Worm (Caenorhabditis elegans): Measurements from ENCODE around the gene sas-5.

sas-5 gene

ce11 chrV:11610481-11610880 lies at the start of gene sas-5:
TSS of gene sas-5 (plus strand) at chrV:11610737.
- TF ChIP-seq ceh-39 (tag; optimal IDR thresholded peaks at IDR 0.05) (no peak), unc-39 (tag; optimal IDR thresholded peaks at IDR 0.05) (no peak), elt-3 (tag; optimal IDR thresholded peaks at IDR 0.05) (peak; percentile 12), flh-1 (GFP tag; optimal IDR thresholded peaks at IDR 0.05) (peak; percentile 75), lin-32 (GFP tag; optimal IDR thresholded peaks at IDR 0.05) (peak; percentile 48), mab-5 (tag; optimal IDR thresholded peaks at IDR 0.05) (peak; percentile 18), lin-13 (tag; optimal IDR thresholded peaks at IDR 0.05) (peak; percentile 6), ceh-43 (GFP tag; optimal IDR thresholded peaks at IDR 0.05) (no peak), unc-62 (GFP tag; optimal IDR thresholded peaks at IDR 0.05) (no peak), mls-2 (tag; optimal IDR thresholded peaks at IDR 0.05) (peak; percentile 89), nhr-76 (tag; optimal IDR thresholded peaks at IDR 0.05) (peak; percentile 19), sem-2 (GFP tag; optimal IDR thresholded peaks at IDR 0.05) (peak; percentile 51), lsy-2 (tag; optimal IDR thresholded peaks at IDR 0.05) (peak; percentile 73), tbx-8 (GFP tag; optimal IDR thresholded peaks at IDR 0.05) (peak; percentile 80), ceh-83 (GFP tag; optimal IDR thresholded peaks at IDR 0.05) (peak; percentile 81), ces-1 (GFP tag; optimal IDR thresholded peaks at IDR 0.05) (peak; percentile 55), sptf-1 (tag; optimal IDR thresholded peaks at IDR 0.05) (peak; percentile 94), ham-2 (GFP tag; optimal IDR thresholded peaks at IDR 0.05) (peak; percentile 55), zip-8 (tag; optimal IDR thresholded peaks at IDR 0.05) (no peak), mep-1 (tag; optimal IDR thresholded peaks at IDR 0.05) (peak; percentile 70), drap-1 (GFP tag; optimal IDR thresholded peaks at IDR 0.05) (peak; percentile 88), pha-4 (tag; optimal IDR thresholded peaks at IDR 0.05) (peak; percentile 37), nhr-2 (tag; optimal IDR thresholded peaks at IDR 0.05) (no peak), nhr-12 (tag; optimal IDR thresholded peaks at IDR 0.05) (peak; percentile 37), blmp-1 (tag; optimal IDR thresholded peaks at IDR 0.05) (peak; percentile 45), bed-3 (GFP tag; optimal IDR thresholded peaks at IDR 0.05) (peak; percentile 62), snpc-4 (tag; optimal IDR thresholded peaks at IDR 0.05) (no peak), cnd-1 (tag; optimal IDR thresholded peaks at IDR 0.05) (peak; percentile 73), M03D4.4 (tag; optimal IDR thresholded peaks at IDR 0.05) (peak; percentile 87), hlh-1 (tag; optimal IDR thresholded peaks at IDR 0.05) (peak; percentile 83), elt-1 (tag; optimal IDR thresholded peaks at IDR 0.05; ENCODE audit: borderline replicate concordance, insufficient read depth) (peak; percentile 5), nhr-28 (tag; optimal IDR thresholded peaks at IDR 0.05) (peak; percentile 5), ztf-11 (tag; optimal IDR thresholded peaks at IDR 0.05) (peak; percentile 77), unc-120 (tag; optimal IDR thresholded peaks at IDR 0.05; ENCODE audit: poor library complexity, severe bottlenecking) (peak; percentile 92), nhr-237 (tag; optimal IDR thresholded peaks at IDR 0.05) (peak; percentile 53)

ce11 chrV:11562643-11563042 lies 47.9 kb upstream of the sas-5 start, which contains the start of gene srx-86:
TSS of gene srx-86 (plus strand) at chrV:11562943.
- TF ChIP-seq hlh-1 (tag; optimal IDR thresholded peaks at IDR 0.05), result no peak
- no peak for TF ChIP-seq zip-8 (tag; optimal IDR thresholded peaks at IDR 0.05)
- no peak for TF ChIP-seq bed-3 (GFP tag; optimal IDR thresholded peaks at IDR 0.05)
- no peak for TF ChIP-seq ceh-39 (tag; optimal IDR thresholded peaks at IDR 0.05)
- no peak for TF ChIP-seq ces-1 (GFP tag; optimal IDR thresholded peaks at IDR 0.05)
- TF ChIP-seq lin-32 (GFP tag; optimal IDR thresholded peaks at IDR 0.05), result no peak
- no peak for TF ChIP-seq unc-62 (GFP tag; optimal IDR thresholded peaks at IDR 0.05)
- no peak for TF ChIP-seq nhr-12 (tag; optimal IDR thresholded peaks at IDR 0.05)
- no peak for TF ChIP-seq cnd-1 (tag; optimal IDR thresholded peaks at IDR 0.05)

ce11 chrV:11564573-11564972 lies 46.0 kb upstream of the sas-5 start, which contains the start of gene srx-87:
TSS of gene srx-87 (plus strand) at chrV:11564873.
- no peak for TF ChIP-seq blmp-1 (tag; optimal IDR thresholded peaks at IDR 0.05)
- no peak for TF ChIP-seq unc-39 (tag; optimal IDR thresholded peaks at IDR 0.05)
- TF ChIP-seq drap-1 (GFP tag; optimal IDR thresholded peaks at IDR 0.05), result no peak
- TF ChIP-seq lsy-2 (tag; optimal IDR thresholded peaks at IDR 0.05), result no peak
- TF ChIP-seq elt-3 (tag; optimal IDR thresholded peaks at IDR 0.05), result no peak
- TF ChIP-seq nhr-28 (tag; optimal IDR thresholded peaks at IDR 0.05), result no peak
- TF ChIP-seq nhr-237 (tag; optimal IDR thresholded peaks at IDR 0.05), result no peak
- no peak for TF ChIP-seq M03D4.4 (tag; optimal IDR thresholded peaks at IDR 0.05)
- no peak for TF ChIP-seq snpc-4 (tag; optimal IDR thresholded peaks at IDR 0.05)
- no peak for TF ChIP-seq lin-32 (GFP tag; optimal IDR thresholded peaks at IDR 0.05)
- no peak for TF ChIP-seq unc-62 (GFP tag; optimal IDR thresholded peaks at IDR 0.05)
- no peak for TF ChIP-seq ztf-11 (tag; optimal IDR thresholded peaks at IDR 0.05)
- no peak for TF ChIP-seq mls-2 (tag; optimal IDR thresholded peaks at IDR 0.05)
- TF ChIP-seq cnd-1 (tag; optimal IDR thresholded peaks at IDR 0.05), result no peak
- no peak for TF ChIP-seq elt-1 (tag; optimal IDR thresholded peaks at IDR 0.05; ENCODE audit: borderline replicate concordance, insufficient read depth)
- TF ChIP-seq sem-2 (GFP tag; optimal IDR thresholded peaks at IDR 0.05), result no peak
- TF ChIP-seq mep-1 (tag; optimal IDR thresholded peaks at IDR 0.05), result no peak
- no peak for TF ChIP-seq hlh-1 (tag; optimal IDR thresholded peaks at IDR 0.05)
- no peak for TF ChIP-seq ceh-83 (GFP tag; optimal IDR thresholded peaks at IDR 0.05)

All from whole organism, mixed stage, embryonic.